Fruit fly (Drosophila melanogaster): Measurements from ENCODE around the gene yata.

dm6 chr3R:29802753-29803313 is 53.8 kb downstream of the yata start, which contains the start of the genes Etfb and CG7789:
- TF ChIP-seq dl (GFP tag; optimal IDR thresholded peaks at IDR 0.05; ENCODE audit: insufficient read depth in 1 of 2, partially characterized antibody in 2 of 2) (no peak), sv (GFP tag; optimal IDR thresholded peaks at IDR 0.05) (peak; percentile 51), Mio (GFP tag; optimal IDR thresholded peaks at IDR 0.05) (no peak), Sp1 (GFP tag; optimal IDR thresholded peaks at IDR 0.05) (peak; percentile 83)

All from whole organism, wandering third instar larva.